Worm (Caenorhabditis elegans) whole organism, L4 larva: ENCODE results near the gene sra-11.

ENCODE experiments used
- D1046.2 ChIP-seq: fragments of 200-800 bp; sonication (Bioruptor generic); IDR thresholded peaks from 2 replicates; pipeline ENCODE4 v1.3.6; 2022; ENCODE audit warnings: missing genetic modification characterization, missing compliant biosample characterization
- F10B5.3 ChIP-seq: sonication (generic microtip); optimal IDR thresholded peaks from 2 replicates; lab custom pipeline; 2016; ENCODE audit warnings: mild to moderate bottlenecking, missing genetic modification characterization, missing compliant biosample characterization
- F44E2.7 ChIP-seq: fragments of 200-800 bp; sonication (Bioruptor generic); IDR thresholded peaks from 2 replicates; pipeline ENCODE4 v2.1.2; 2022; ENCODE audit warnings: missing genetic modification characterization, missing compliant biosample characterization
- R02D3.7 ChIP-seq: fragments of 150-350 bp; sonication (generic microtip); optimal IDR thresholded peaks from 3 replicates; lab custom pipeline; 2014; ENCODE audit warnings: missing biosample characterization, missing genetic modification characterization
- T20F7.1 ChIP-seq: fragments of 200-800 bp; sonication (Bioruptor generic); optimal IDR thresholded peaks from 2 replicates; lab custom pipeline; 2018; ENCODE audit warnings: mild to moderate bottlenecking, missing genetic modification characterization, missing compliant biosample characterization
- Y75B8A.6 ChIP-seq: fragments of 200-800 bp; sonication (Bioruptor generic); IDR thresholded peaks from 2 replicates; pipeline ENCODE4 v1.3.6; 2022; ENCODE audit warnings: missing genetic modification reagents, missing genetic modification characterization, missing compliant biosample characterization
- aly-2 ChIP-seq: sonication (generic microtip); optimal IDR thresholded peaks from 2 replicates; lab custom pipeline; 2018; ENCODE audit warnings: missing biosample characterization, missing genetic modification characterization
- cey-2 ChIP-seq: sonication (generic microtip); optimal IDR thresholded peaks from 3 replicates; lab custom pipeline; 2017; ENCODE audit warnings: missing genetic modification characterization, mild to moderate bottlenecking, missing compliant biosample characterization, antibody characterized with exemption, borderline replicate concordance; ENCODE audit not compliant: insufficient read depth
- daf-12 ChIP-seq: fragments of 150-350 bp; optimal IDR thresholded peaks from 2 replicates; lab custom pipeline; 2014; ENCODE audit warnings: missing biosample characterization, missing genetic modification reagents, missing genetic modification characterization
- daf-19 ChIP-seq: fragments of 200-800 bp; sonication (Bioruptor generic); conservative IDR thresholded peaks from 2 replicates; pipeline ENCODE4 v1.3.6; 2022; ENCODE audit warnings: missing genetic modification characterization, missing compliant biosample characterization
- dmd-6 ChIP-seq: fragments of 200-800 bp; sonication (Bioruptor generic); IDR thresholded peaks from 2 replicates; pipeline ENCODE4 v1.3.6; 2022; ENCODE audit warnings: missing genetic modification reagents, missing genetic modification characterization, missing compliant biosample characterization
- dpl-1 ChIP-seq: fragments of 150-350 bp; optimal IDR thresholded peaks from 2 replicates; lab custom pipeline; 2014; ENCODE audit warnings: missing biosample characterization, missing genetic modification reagents, missing genetic modification characterization
- duxl-1 ChIP-seq: sonication (generic microtip); optimal IDR thresholded peaks from 2 replicates; lab custom pipeline; 2016; ENCODE audit warnings: mild to moderate bottlenecking, missing genetic modification characterization, moderate library complexity, missing compliant biosample characterization; ENCODE audit not compliant: poor library complexity
- dve-1 ChIP-seq: sonication (generic microtip); optimal IDR thresholded peaks from 2 replicates; lab custom pipeline; 2017; ENCODE audit warnings: antibody characterized with exemption, mild to moderate bottlenecking, missing genetic modification characterization, missing compliant biosample characterization; ENCODE audit not compliant: insufficient read depth
- egl-27 ChIP-seq: sonication (generic microtip); optimal IDR thresholded peaks from 3 replicates; lab custom pipeline; 2017; ENCODE audit warnings: missing biosample characterization, missing genetic modification reagents, missing genetic modification characterization
- egl-43 ChIP-seq: fragments of 200-800 bp; sonication (Bioruptor generic); IDR thresholded peaks from 2 replicates; pipeline ENCODE4 v1.3.6; 2022; ENCODE audit warnings: missing genetic modification reagents, missing genetic modification characterization, missing compliant biosample characterization
- fkh-10 ChIP-seq: fragments of 150-350 bp; optimal IDR thresholded peaks from 2 replicates; lab custom pipeline; 2014; ENCODE audit warnings: missing biosample characterization, missing genetic modification reagents, missing genetic modification characterization
- hif-1 ChIP-seq, 2 experiments: sonication (generic microtip); optimal IDR thresholded peaks; 2 replicates each; lab custom pipeline; 2016 to 2017; ENCODE audit warnings: missing compliant biosample characterization in 2 of 2, missing genetic modification characterization in 2 of 2, missing genetic modification reagents in 2 of 2, missing genotype in 2 of 2, mild to moderate bottlenecking in 1 of 2
- hlh-30 ChIP-seq: sonication (generic microtip); optimal IDR thresholded peaks from 2 replicates; lab custom pipeline; 2017; ENCODE audit warnings: antibody characterized with exemption, mild to moderate bottlenecking, missing genetic modification characterization, missing compliant biosample characterization; ENCODE audit not compliant: insufficient read depth
- lin-1 ChIP-seq: fragments of 200-800 bp; sonication (Bioruptor generic); IDR thresholded peaks from 2 replicates; pipeline ENCODE4 v1.3.6; 2022; ENCODE audit warnings: missing genetic modification reagents, missing genetic modification characterization, missing compliant biosample characterization
- lin-15B ChIP-seq: fragments of 150-350 bp; sonication (generic microtip); optimal IDR thresholded peaks from 3 replicates; lab custom pipeline; 2014; ENCODE audit warnings: missing biosample characterization, missing genetic modification characterization
- lin-38 ChIP-seq: fragments of 200-800 bp; sonication (Bioruptor generic); IDR thresholded peaks from 2 replicates; pipeline ENCODE4 v1.3.6; 2022; ENCODE audit warnings: missing genetic modification reagents, missing genetic modification characterization, missing compliant biosample characterization
- lir-3 ChIP-seq: sonication (generic microtip); optimal IDR thresholded peaks from 2 replicates; lab custom pipeline; 2016; ENCODE audit warnings: mild to moderate bottlenecking, missing genetic modification characterization, missing compliant biosample characterization
- lsy-2 ChIP-seq, 2 experiments: fragments of 150-350 bp in 1 of 2; sonication (generic microtip) in 1 of 2; optimal IDR thresholded peaks; 2 replicates each; lab custom pipeline; 2014 to 2017; ENCODE audit warnings: missing biosample characterization in 2 of 2, missing genetic modification characterization in 2 of 2
- mdl-1 ChIP-seq, 2 experiments: fragments of 150-350 bp in 1 of 2; sonication (generic microtip) in 1 of 2; optimal IDR thresholded peaks; 2 replicates each; lab custom pipeline; 2014 to 2017; ENCODE audit warnings: missing biosample characterization in 2 of 2, missing genetic modification characterization in 2 of 2
- mep-1 ChIP-seq: fragments of 150-350 bp; sonication (generic microtip); optimal IDR thresholded peaks from 3 replicates; lab custom pipeline; 2014; ENCODE audit warnings: missing biosample characterization, missing genetic modification characterization
- nhr-102 ChIP-seq: sonication (generic microtip); optimal IDR thresholded peaks from 2 replicates; lab custom pipeline; 2016; ENCODE audit warnings: mild to moderate bottlenecking, missing genetic modification characterization, moderate library complexity, missing compliant biosample characterization
- nhr-11 ChIP-seq: fragments of 150-350 bp; optimal IDR thresholded peaks from 2 replicates; lab custom pipeline; 2014; ENCODE audit warnings: missing biosample characterization, missing genetic modification characterization
- nhr-111 ChIP-seq: fragments of 200-800 bp; sonication (Bioruptor generic); optimal IDR thresholded peaks from 2 replicates; lab custom pipeline; 2018; ENCODE audit warnings: mild to moderate bottlenecking, missing genetic modification characterization, missing compliant biosample characterization
- nhr-237 ChIP-seq: sonication (generic microtip); optimal IDR thresholded peaks from 2 replicates; lab custom pipeline; 2017; ENCODE audit warnings: missing biosample characterization, missing genetic modification characterization
- nhr-25 ChIP-seq: sonication (generic microtip); optimal IDR thresholded peaks from 2 replicates; lab custom pipeline; 2017; ENCODE audit warnings: missing genetic modification characterization, mild to moderate bottlenecking, missing compliant biosample characterization, antibody characterized with exemption, moderate library complexity, borderline replicate concordance; ENCODE audit not compliant: insufficient read depth
- nhr-48 ChIP-seq: sonication (generic microtip); optimal IDR thresholded peaks from 2 replicates; lab custom pipeline; 2016; ENCODE audit warnings: mild to moderate bottlenecking, missing genetic modification characterization, missing compliant biosample characterization
- nhr-6 ChIP-seq: fragments of 150-350 bp; optimal IDR thresholded peaks from 2 replicates; lab custom pipeline; 2014; ENCODE audit warnings: missing biosample characterization, missing genetic modification characterization
- nhr-76 ChIP-seq: fragments of 150-350 bp; optimal IDR thresholded peaks from 2 replicates; lab custom pipeline; 2014; ENCODE audit warnings: missing biosample characterization, missing genetic modification characterization
- saeg-2 ChIP-seq: fragments of 200-800 bp; sonication (Bioruptor generic); IDR thresholded peaks from 2 replicates; pipeline ENCODE4 v1.3.6; 2022; ENCODE audit warnings: missing genetic modification reagents, missing genetic modification characterization, missing compliant biosample characterization
- set-16 ChIP-seq: fragments of 200-800 bp; sonication (Bioruptor generic); IDR thresholded peaks from 2 replicates; pipeline ENCODE4 v1.3.6; 2022; ENCODE audit warnings: missing genetic modification reagents, missing genetic modification characterization, missing compliant biosample characterization
- skn-1 ChIP-seq: fragments of 150-350 bp; optimal IDR thresholded peaks from 2 replicates; lab custom pipeline; 2014; ENCODE audit warnings: missing biosample characterization, missing genetic modification characterization
- snpc-1.2 ChIP-seq: fragments of 200-800 bp; sonication (Bioruptor generic); IDR thresholded peaks from 2 replicates; pipeline ENCODE4 v1.3.6; 2022; ENCODE audit warnings: missing genetic modification reagents, missing genetic modification characterization, missing compliant biosample characterization
- snpc-4 ChIP-seq: fragments of 150-350 bp; optimal IDR thresholded peaks from 2 replicates; lab custom pipeline; 2014; ENCODE audit warnings: missing biosample characterization, missing genetic modification characterization
- spr-3 ChIP-seq: fragments of 200-800 bp; sonication (Bioruptor generic); optimal IDR thresholded peaks from 2 replicates; lab custom pipeline; 2018; ENCODE audit warnings: mild to moderate bottlenecking, missing genetic modification characterization, missing compliant biosample characterization
- tra-1 ChIP-seq: fragments of 200-800 bp; sonication (Bioruptor generic); IDR thresholded peaks from 2 replicates; pipeline ENCODE4 v1.3.6; 2022; ENCODE audit warnings: missing genetic modification reagents, missing genetic modification characterization, missing compliant biosample characterization
- zfp-2 ChIP-seq: sonication (generic microtip); optimal IDR thresholded peaks from 2 replicates; lab custom pipeline; 2016; ENCODE audit warnings: mild to moderate bottlenecking, missing genetic modification characterization, missing compliant biosample characterization
- zip-11 ChIP-seq: fragments of 200-800 bp; sonication (Bioruptor generic); IDR thresholded peaks from 2 replicates; pipeline ENCODE4 v1.3.6; 2022; ENCODE audit warnings: missing genetic modification characterization, missing compliant biosample characterization

Gene sra-11

DNA sequence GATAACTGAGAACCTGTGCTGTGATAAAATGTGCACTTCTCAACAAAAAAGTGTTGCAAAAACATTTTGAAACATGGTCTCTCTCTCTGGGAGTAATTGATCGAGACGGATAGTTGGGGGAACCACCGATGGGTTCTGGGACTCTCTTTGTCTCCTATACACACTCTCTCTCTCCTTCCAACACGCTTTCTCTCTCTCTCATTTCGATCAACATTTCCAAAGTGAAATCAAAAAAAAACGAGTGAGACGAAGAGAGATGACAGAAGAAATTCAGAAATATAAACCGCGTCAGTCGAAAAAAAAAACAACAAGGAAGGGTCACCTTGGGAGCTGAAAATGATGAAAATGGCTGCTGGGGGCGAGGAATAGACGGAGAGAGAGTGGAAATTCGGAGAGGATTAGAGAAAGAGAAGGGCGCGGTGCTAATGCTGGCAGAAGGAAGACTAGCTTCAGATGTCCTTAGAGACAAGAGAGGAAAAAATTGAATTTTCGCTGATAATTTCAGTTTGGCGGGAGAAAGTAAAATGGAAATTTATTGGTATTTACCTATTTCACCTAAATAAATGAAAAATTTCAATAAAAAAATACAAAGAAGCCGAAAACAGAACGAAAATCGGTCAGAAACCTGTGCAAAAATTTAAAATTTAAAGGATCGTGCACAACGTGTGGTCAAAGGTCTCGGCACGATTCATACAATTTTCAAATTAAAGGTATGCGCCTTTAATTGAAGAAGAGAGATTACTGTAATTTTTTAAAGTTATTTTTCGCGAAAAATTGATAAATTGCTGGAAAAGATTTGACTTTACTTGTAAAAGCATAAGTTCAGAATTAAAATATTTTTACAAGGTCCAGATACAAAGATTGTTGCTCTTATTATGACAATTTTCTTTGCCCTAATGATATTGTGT, 47.1 kb downstream of the sra-11 start (continued):
- no peak for TF ChIP-seq spr-3 (GFP tag; lab: Kevin White, UChicago)
- TF ChIP-seq nhr-11 (tag; lab: Kevin White, UChicago), result no peak
- TF ChIP-seq hlh-30, result no peak

DNA sequence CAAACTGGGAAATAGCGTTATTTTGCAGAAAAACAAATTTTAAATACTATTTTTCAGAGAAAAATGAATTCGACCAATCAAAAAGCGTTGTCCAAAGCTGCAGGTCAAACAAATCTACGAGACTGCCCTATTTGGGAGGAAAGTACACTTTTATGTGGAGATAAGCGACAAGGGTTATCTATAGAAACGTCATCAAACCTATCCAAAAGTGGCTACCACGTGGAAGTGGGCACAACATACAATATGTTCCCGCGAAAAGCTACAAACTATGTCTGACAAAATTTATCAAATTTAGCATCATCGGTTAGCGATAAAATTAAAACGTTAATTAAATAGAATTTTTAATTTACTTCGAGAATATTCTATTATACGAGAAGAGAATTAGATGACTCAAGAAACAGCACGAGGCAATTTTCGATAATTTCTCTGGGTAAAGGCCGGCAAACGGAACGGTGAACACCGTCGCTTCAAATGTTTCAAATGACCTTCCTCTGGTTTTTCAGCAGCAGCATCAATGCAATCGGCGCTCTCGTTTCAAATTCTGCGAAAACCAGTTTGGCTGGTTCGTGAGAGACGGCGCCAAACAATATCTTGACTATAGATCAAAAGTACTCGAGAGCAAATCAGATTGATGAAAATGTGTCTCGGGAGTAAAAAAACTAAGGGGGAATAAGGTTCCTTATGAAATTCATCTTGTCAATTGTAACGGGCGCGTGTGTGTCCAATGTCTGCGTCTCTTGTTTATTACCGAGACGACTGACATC, 48.2 kb downstream of the sra-11 start:
- no peak for TF ChIP-seq lir-3 (tag; lab: Kevin White, UChicago)
- peak; percentile 45; the same call in 1 of the 2 replicates for TF ChIP-seq tra-1
- peak; percentile 37 for TF ChIP-seq hlh-30
- no peak for TF ChIP-seq nhr-11 (tag; lab: Kevin White, UChicago)
- no peak for TF ChIP-seq egl-43 (GFP tag; lab: Robert Waterston, UW)
- no peak for TF ChIP-seq lin-15B (tag; lab: Kevin White, UChicago)
- no peak for TF ChIP-seq nhr-25 (tag; lab: Kevin White, UChicago)
- TF ChIP-seq F10B5.3 (tag; lab: Kevin White, UChicago), result no peak
- no peak for TF ChIP-seq snpc-4 (tag; lab: Kevin White, UChicago)
- TF ChIP-seq egl-27, result no peak
- no peak for TF ChIP-seq Y75B8A.6
- no peak; the same call in 1 of the 2 replicates for TF ChIP-seq lin-38 (GFP tag; lab: Robert Waterston, UW)
- TF ChIP-seq F44E2.7 (GFP tag; lab: Robert Waterston, UW), result no peak
- peak; percentile 15 for TF ChIP-seq mep-1 (tag; lab: Kevin White, UChicago)
- TF ChIP-seq skn-1, result no peak
- no peak for TF ChIP-seq hif-1 (tag; optimal IDR thresholded peaks at IDR 0.05; lab: Kevin White, UChicago)
- TF ChIP-seq lin-1, result 0 out of 2 replicates have a peak, but pooled peaks have one; percentile 51
- peak; percentile 18 to 25 for TF ChIP-seq mdl-1 (tag; optimal IDR thresholded peaks at IDR 0.05; lab: Kevin White, UChicago)
- TF ChIP-seq lsy-2 (tag; optimal IDR thresholded peaks at IDR 0.05; lab: Kevin White, UChicago), result no peak
- 0 out of 2 replicates have a peak, but pooled peaks have one; percentile 10 for TF ChIP-seq saeg-2
- TF ChIP-seq T20F7.1 (GFP tag; lab: Kevin White, UChicago), result peak; percentile 17
- TF ChIP-seq snpc-1.2, result no peak
- TF ChIP-seq nhr-237, result no peak
- TF ChIP-seq D1046.2 (GFP tag; lab: Robert Waterston, UW), result no peak
- TF ChIP-seq fkh-10 (GFP tag; lab: Kevin White, UChicago), result peak; percentile 32
- no peak for TF ChIP-seq zip-11 (GFP tag; lab: Robert Waterston, UW)
- peak; percentile 31 for TF ChIP-seq nhr-102 (tag; lab: Kevin White, UChicago)
- TF ChIP-seq nhr-48 (tag; lab: Kevin White, UChicago), result peak; percentile 30
- no peak for TF ChIP-seq dpl-1 (GFP tag; lab: Kevin White, UChicago)
- TF ChIP-seq nhr-6 (tag; lab: Kevin White, UChicago), result no peak
- no peak for TF ChIP-seq nhr-76
- no peak for TF ChIP-seq aly-2 (tag; lab: Kevin White, UChicago)
- TF ChIP-seq dve-1 (tag; lab: Kevin White, UChicago), result peak; percentile 77
- no peak for TF ChIP-seq daf-12
- TF ChIP-seq duxl-1 (tag; lab: Kevin White, UChicago), result no peak
- no peak for TF ChIP-seq cey-2 (tag; lab: Kevin White, UChicago)
- TF ChIP-seq spr-3 (GFP tag; lab: Kevin White, UChicago), result no peak
- no peak for TF ChIP-seq zfp-2 (tag; lab: Kevin White, UChicago)
- TF ChIP-seq daf-19 (GFP tag; lab: Robert Waterston, UW), result no peak
- no peak for TF ChIP-seq R02D3.7 (tag; lab: Kevin White, UChicago)
- 0 out of 2 replicates have a peak, but pooled peaks have one; percentile 13 for TF ChIP-seq set-16
- TF ChIP-seq dmd-6 (GFP tag; lab: Robert Waterston, UW), result peak; percentile 74
- TF ChIP-seq nhr-111 (GFP tag; lab: Kevin White, UChicago), result no peak
